Comparison of ENCODE assay signal across 2 fruit fly cellular contexts in genomic region chr3R:6407544-6407943, dm6.
A peak's percentile ranks its signal among the peaks of the same experiment; 100 is the strongest.
TF ChIP-seq lines count a peak whose summit lies in the region.

No protein-coding gene starts in this region.

TF ChIP-seq in whole organism, embryonic, 481 proteins besides CTCF, POLR2A, EP300 and RAD21 (continued from another document):
- TF ChIP-seq eve (GFP tag; optimal IDR thresholded peaks at IDR 0.05; lab: Kevin White, UChicago) (peak in 1 of 2 experiments; percentile 38), CG2712 (tag; optimal IDR thresholded peaks at IDR 0.05; lab: Kevin White, UChicago) (no peak), jumu (GFP tag; optimal IDR thresholded peaks at IDR 0.05; lab: Kevin White, UChicago) (no peak), gsb (GFP tag; IDR thresholded peaks at IDR 0.05; lab: Robert Waterston, UW) (no peak), tll (GFP tag; optimal IDR thresholded peaks at IDR 0.05; lab: Kevin White, UChicago) (no peak), seq (GFP tag; IDR thresholded peaks at IDR 0.05; lab: Robert Waterston, UW) (no peak), Usf (GFP tag; optimal IDR thresholded peaks at IDR 0.05; lab: Kevin White, UChicago) (no peak), Asciz (GFP tag; optimal IDR thresholded peaks at IDR 0.05; lab: Kevin White, UChicago) (no peak), kni (GFP tag; optimal IDR thresholded peaks at IDR 0.05; lab: Kevin White, UChicago) (no peak), CG17385 (GFP tag; optimal IDR thresholded peaks at IDR 0.05; lab: Kevin White, UChicago) (peak; percentile 34), chif (GFP tag; optimal IDR thresholded peaks at IDR 0.05; lab: Kevin White, UChicago) (no peak), Trl (optimal IDR thresholded peaks at IDR 0.05; lab: Kevin White, UChicago) (peak; percentile 79 to 93), Trl (GFP tag; optimal IDR thresholded peaks at IDR 0.05; lab: Kevin White, UChicago) (no peak), CoRest (tag; optimal IDR thresholded peaks at IDR 0.05; lab: Kevin White, UChicago) (no peak), Meics (GFP tag; optimal IDR thresholded peaks at IDR 0.05; lab: Kevin White, UChicago) (no peak), Six4 (GFP tag; optimal IDR thresholded peaks at IDR 0.05; lab: Kevin White, UChicago) (no peak), dan (GFP tag; IDR thresholded peaks at IDR 0.05; lab: Robert Waterston, UW) (no peak), Nf-YC (tag; optimal IDR thresholded peaks at IDR 0.05; lab: Kevin White, UChicago) (no peak), CG14050 (GFP tag; IDR thresholded peaks at IDR 0.05; lab: Robert Waterston, UW) (no peak), bigmax (GFP tag; optimal IDR thresholded peaks at IDR 0.05; lab: Kevin White, UChicago) (no peak), nau (GFP tag; optimal IDR thresholded peaks at IDR 0.05; lab: Kevin White, UChicago) (no peak), CG11560 (tag; IDR thresholded peaks at IDR 0.05; lab: Robert Waterston, UW) (no peak), Oli (tag; optimal IDR thresholded peaks at IDR 0.05; lab: Kevin White, UChicago) (no peak), D (optimal IDR thresholded peaks at IDR 0.05; lab: Kevin White, UChicago) (no peak), D (GFP tag; optimal IDR thresholded peaks at IDR 0.05; lab: Kevin White, UChicago) (no peak), gsb-n (tag; optimal IDR thresholded peaks at IDR 0.05; lab: Kevin White, UChicago) (no peak), Ssrp (tag; optimal IDR thresholded peaks at IDR 0.05; lab: Kevin White, UChicago) (no peak), BEAF-32 (GFP tag; optimal IDR thresholded peaks at IDR 0.05; lab: Kevin White, UChicago) (no peak), ranshi (GFP tag; IDR thresholded peaks at IDR 0.05; lab: Robert Waterston, UW) (no peak), zen2 (GFP tag; IDR thresholded peaks at IDR 0.05; lab: Robert Waterston, UW; ENCODE audit: partially characterized antibody) (no peak)

TF ChIP-seq in whole organism, prepupa, 60 proteins besides CTCF, POLR2A, EP300 and RAD21 (continued from another document):
- TF ChIP-seq CG11294 (GFP tag; IDR thresholded peaks at IDR 0.05; lab: Robert Waterston, UW), result no peak
